Fruit fly (Drosophila melanogaster) whole organism, embryonic: ENCODE results near the gene CG11699.

ENCODE experiments used
- B-H2 ChIP-seq: fragments of 200-800 bp; sonication (Bioruptor generic); optimal IDR thresholded peaks from 2 replicates; lab custom pipeline; 2018; ENCODE audit warnings: missing biosample characterization, mild to moderate bottlenecking, missing genetic modification characterization
- CG10959 ChIP-seq: fragments of 200-800 bp; sonication (Bioruptor generic); IDR thresholded peaks from 2 replicates; pipeline ENCODE4 v1.3.6; 2022; ENCODE audit warnings: missing biosample characterization, missing genetic modification characterization
- CG11398 ChIP-seq: fragments of 200-800 bp; sonication (Bioruptor generic); optimal IDR thresholded peaks from 2 replicates; lab custom pipeline; 2016; ENCODE audit warnings: missing biosample characterization, missing genetic modification characterization
- CG11696 ChIP-seq: fragments of 200-800 bp; sonication (Bioruptor generic); IDR thresholded peaks from 2 replicates; pipeline ENCODE4 v1.3.6; 2022; ENCODE audit warnings: missing biosample characterization, missing genetic modification characterization
- CG1233 ChIP-seq: fragments of 200-800 bp; sonication (Bioruptor generic); optimal IDR thresholded peaks from 4 replicates; lab custom pipeline; 2018; ENCODE audit warnings: missing biosample characterization, mild to moderate bottlenecking, missing genetic modification characterization
- CG15011 ChIP-seq: fragments of 200-800 bp; sonication (Bioruptor generic); optimal IDR thresholded peaks from 3 replicates; lab custom pipeline; 2018; ENCODE audit warnings: missing biosample characterization, mild to moderate bottlenecking, missing genetic modification characterization
- CG15514 ChIP-seq: fragments of 200-800 bp; sonication (Bioruptor generic); optimal IDR thresholded peaks from 3 replicates; lab custom pipeline; 2017; ENCODE audit warnings: missing biosample characterization, missing genetic modification characterization, mild to moderate bottlenecking, moderate library complexity, missing genetic modification reagents
- CG17361 ChIP-seq: fragments of 200-800 bp; sonication (Bioruptor generic); IDR thresholded peaks from 3 replicates; pipeline ENCODE4 v1.3.6; 2022; ENCODE audit warnings: missing biosample characterization, missing genetic modification characterization
- CG17912 ChIP-seq: fragments of 200-800 bp; sonication (Bioruptor generic); optimal IDR thresholded peaks from 2 replicates; lab custom pipeline; 2018; ENCODE audit warnings: missing biosample characterization, mild to moderate bottlenecking, missing genetic modification characterization
- CG18262 ChIP-seq: fragments of 200-800 bp; optimal IDR thresholded peaks from 3 replicates; lab custom pipeline; 2019; ENCODE audit warnings: missing biosample characterization, mild to moderate bottlenecking, missing genetic modification characterization, moderate library complexity
- CG1832 ChIP-seq: fragments of 200-800 bp; sonication (Bioruptor generic); optimal IDR thresholded peaks from 2 replicates; lab custom pipeline; 2017; ENCODE audit warnings: missing biosample characterization, mild to moderate bottlenecking, missing genetic modification characterization, inconsistent platforms
- CG18476 ChIP-seq: fragments of 200-800 bp; sonication (Bioruptor generic); optimal IDR thresholded peaks from 2 replicates; lab custom pipeline; 2016; ENCODE audit warnings: missing biosample characterization, mild to moderate bottlenecking, missing genetic modification characterization
- CG18619 ChIP-seq: fragments of 200-800 bp; sonication (Bioruptor generic); optimal IDR thresholded peaks from 3 replicates; lab custom pipeline; 2017; ENCODE audit warnings: missing biosample characterization, mild to moderate bottlenecking, missing genetic modification characterization
- CG3065 ChIP-seq: fragments of 200-800 bp; sonication (Bioruptor generic); optimal IDR thresholded peaks from 2 replicates; lab custom pipeline; 2016; ENCODE audit warnings: missing biosample characterization, missing genetic modification characterization
- CG33213 ChIP-seq: fragments of 200-800 bp; sonication (Bioruptor generic); optimal IDR thresholded peaks from 3 replicates; lab custom pipeline; 2016; ENCODE audit warnings: missing biosample characterization, missing genetic modification characterization
- CG33557 ChIP-seq: fragments of 200-800 bp; sonication (Bioruptor generic); optimal IDR thresholded peaks from 2 replicates; lab custom pipeline; 2019; ENCODE audit warnings: missing biosample characterization, mild to moderate bottlenecking, missing genetic modification characterization, moderate library complexity
- CG3407 ChIP-seq: fragments of 200-800 bp; sonication (Bioruptor generic); optimal IDR thresholded peaks from 2 replicates; lab custom pipeline; 2018; ENCODE audit warnings: missing biosample characterization, mild to moderate bottlenecking, missing genetic modification characterization
- CG43689 ChIP-seq: fragments of 200-800 bp; sonication (Bioruptor generic); IDR thresholded peaks from 2 replicates; pipeline ENCODE4 v1.3.6; 2022; ENCODE audit warnings: missing biosample characterization, missing genetic modification characterization
- CG4707 ChIP-seq: fragments of 200-800 bp; sonication (Bioruptor generic); optimal IDR thresholded peaks from 2 replicates; lab custom pipeline; 2018; ENCODE audit warnings: missing biosample characterization, mild to moderate bottlenecking, missing genetic modification characterization, moderate library complexity
- CG4820 ChIP-seq: fragments of 200-800 bp; sonication (Bioruptor generic); optimal IDR thresholded peaks from 3 replicates; lab custom pipeline; 2016; ENCODE audit warnings: missing biosample characterization, missing genetic modification characterization
- CG8359 ChIP-seq: fragments of 200-800 bp; sonication (Bioruptor generic); optimal IDR thresholded peaks from 2 replicates; lab custom pipeline; 2017; ENCODE audit warnings: missing biosample characterization, mild to moderate bottlenecking, missing genetic modification characterization, borderline replicate concordance
- CG8388 ChIP-seq: fragments of 200-800 bp; sonication (Bioruptor generic); optimal IDR thresholded peaks from 2 replicates; lab custom pipeline; 2019; ENCODE audit warnings: missing biosample characterization, mild to moderate bottlenecking, missing genetic modification characterization, moderate library complexity
- CHES-1-like ChIP-seq: fragments of 200-800 bp; sonication (Bioruptor generic); optimal IDR thresholded peaks from 2 replicates; lab custom pipeline; 2016; ENCODE audit warnings: missing biosample characterization, missing genetic modification characterization
- Camta ChIP-seq: fragments of 200-800 bp; sonication (Bioruptor generic); optimal IDR thresholded peaks from 2 replicates; lab custom pipeline; 2016; ENCODE audit warnings: missing biosample characterization, missing genetic modification characterization
- H15 ChIP-seq: fragments of 200-800 bp; sonication (Bioruptor generic); IDR thresholded peaks from 3 replicates; pipeline ENCODE4 v1.3.6; 2022; ENCODE audit warnings: missing biosample characterization, missing genetic modification characterization
- HmgD ChIP-seq: fragments of 200-800 bp; sonication (Bioruptor generic); optimal IDR thresholded peaks from 3 replicates; lab custom pipeline; 2016; ENCODE audit warnings: missing biosample characterization, missing genetic modification characterization
- HmgZ ChIP-seq: fragments of 200-800 bp; sonication (Bioruptor generic); optimal IDR thresholded peaks from 2 replicates; lab custom pipeline; 2018; ENCODE audit warnings: missing biosample characterization, mild to moderate bottlenecking, missing genetic modification characterization
- Hr51 ChIP-seq, 2 experiments: fragments of 200-800 bp; sonication (Bioruptor generic); optimal IDR thresholded peaks; 2 replicates in 1 of 2; 3 replicates in 1 of 2; lab custom pipeline; 2016 to 2018; ENCODE audit warnings: missing biosample characterization in 2 of 2, missing genetic modification characterization in 2 of 2, mild to moderate bottlenecking in 1 of 2, moderate library complexity in 1 of 2
- Kr ChIP-seq: fragments of 200-800 bp; sonication (Bioruptor generic); optimal IDR thresholded peaks from 2 replicates; lab custom pipeline; 2017; ENCODE audit warnings: missing biosample characterization, mild to moderate bottlenecking, missing genetic modification characterization
- Med ChIP-seq: fragments of 200-800 bp; sonication (Bioruptor generic); peaks from one replicate; lab custom pipeline; 2016; ENCODE audit warnings: missing biosample characterization, missing genetic modification characterization, mild to moderate bottlenecking, inconsistent platforms, moderate library complexity
- Oli ChIP-seq: fragments of 200-800 bp; sonication (Bioruptor generic); optimal IDR thresholded peaks from 2 replicates; lab custom pipeline; 2018; ENCODE audit warnings: missing biosample characterization, mild to moderate bottlenecking, missing genetic modification characterization, moderate library complexity
- Pdp1 ChIP-seq, 2 experiments: fragments of 200-800 bp; sonication (Bioruptor generic); optimal IDR thresholded peaks; 3 replicates each; lab custom pipeline; 2016; ENCODE audit warnings: missing biosample characterization in 2 of 2, missing genetic modification characterization in 2 of 2, mild to moderate bottlenecking in 1 of 2, moderate library complexity in 1 of 2
- Scr ChIP-seq: fragments of 200-800 bp; sonication (Bioruptor generic); IDR thresholded peaks from 2 replicates; pipeline ENCODE4 v1.3.6; 2022; ENCODE audit warnings: missing biosample characterization, missing genetic modification characterization; ENCODE audit not compliant: partially characterized antibody
- Sry-δ ChIP-seq: fragments of 200-800 bp; sonication (Bioruptor generic); optimal IDR thresholded peaks from 2 replicates; lab custom pipeline; 2016; ENCODE audit warnings: missing biosample characterization, missing genetic modification characterization
- TFAM ChIP-seq: fragments of 200-800 bp; sonication (Bioruptor generic); optimal IDR thresholded peaks from 2 replicates; lab custom pipeline; 2017; ENCODE audit warnings: missing biosample characterization, missing genetic modification characterization, inconsistent platforms
- aop ChIP-seq: fragments of 200-800 bp; sonication (Bioruptor generic); IDR thresholded peaks from 2 replicates; pipeline ENCODE4 v1.3.6; 2022; ENCODE audit warnings: missing biosample characterization, missing genetic modification characterization
- bsh ChIP-seq, 2 experiments: fragments of 200-800 bp; sonication (Bioruptor generic); optimal IDR thresholded peaks; 2 replicates each; lab custom pipeline; 2017 to 2018; ENCODE audit warnings: mild to moderate bottlenecking in 2 of 2, missing biosample characterization in 2 of 2, missing genetic modification characterization in 2 of 2, moderate library complexity in 1 of 2
- chm ChIP-seq: fragments of 200-800 bp; sonication (Bioruptor generic); IDR thresholded peaks from 2 replicates; pipeline ENCODE4 v1.3.6; 2022; ENCODE audit warnings: missing biosample characterization, missing genetic modification characterization
- fd64A ChIP-seq: fragments of 200-800 bp; sonication (Bioruptor generic); optimal IDR thresholded peaks from 3 replicates; lab custom pipeline; 2018; ENCODE audit warnings: missing biosample characterization, mild to moderate bottlenecking, missing genetic modification characterization
- fru ChIP-seq: fragments of >200 bp; optimal IDR thresholded peaks from 2 replicates; lab custom pipeline; 2017
- hb ChIP-seq: fragments of 200-800 bp; sonication (Bioruptor generic); IDR thresholded peaks from 3 replicates; pipeline ENCODE4 v1.3.6; 2022; ENCODE audit warnings: missing biosample characterization, missing genetic modification characterization; ENCODE audit not compliant: partially characterized antibody
- mam ChIP-seq: fragments of 200-800 bp; sonication (Bioruptor generic); optimal IDR thresholded peaks from 3 replicates; lab custom pipeline; 2016; ENCODE audit warnings: missing biosample characterization, missing genetic modification characterization
- row ChIP-seq: fragments of 200-800 bp; sonication (Bioruptor generic); IDR thresholded peaks from 3 replicates; pipeline ENCODE4 v1.3.6; 2022; ENCODE audit warnings: missing biosample characterization, missing genetic modification characterization
- sc ChIP-seq, 3 experiments: fragments of >200 bp in 2 of 3; fragments of 200-800 bp in 1 of 3; sonication (Bioruptor generic) in 1 of 3; optimal IDR thresholded peaks; 2 replicates in 2 of 3; 3 replicates in 1 of 3; lab custom pipeline; 2017; ENCODE audit warnings: mild to moderate bottlenecking in 1 of 3, missing biosample characterization in 1 of 3, missing genetic modification characterization in 1 of 3, missing genetic modification reagents in 1 of 3
- so ChIP-seq: fragments of 200-800 bp; sonication (Bioruptor generic); IDR thresholded peaks from 3 replicates; pipeline ENCODE4 v1.3.6; 2022; ENCODE audit warnings: missing biosample characterization, missing genetic modification characterization
- stc ChIP-seq: fragments of 200-800 bp; sonication (Bioruptor generic); IDR thresholded peaks from 2 replicates; pipeline ENCODE4 v1.3.6; 2022; ENCODE audit warnings: missing biosample characterization, missing genetic modification characterization
- tap ChIP-seq: fragments of 200-800 bp; optimal IDR thresholded peaks from 3 replicates; lab custom pipeline; 2019; ENCODE audit warnings: missing biosample characterization, mild to moderate bottlenecking, missing genetic modification characterization, moderate library complexity
- tx ChIP-seq: fragments of 200-800 bp; sonication (Bioruptor generic); optimal IDR thresholded peaks from 2 replicates; lab custom pipeline; 2016; ENCODE audit warnings: missing biosample characterization, missing genetic modification characterization
- vfl ChIP-seq: fragments of 200-800 bp; sonication (Bioruptor generic); optimal IDR thresholded peaks from 2 replicates; lab custom pipeline; 2016; ENCODE audit warnings: missing biosample characterization, missing genetic modification characterization
- wek ChIP-seq: fragments of 200-800 bp; sonication (Bioruptor generic); optimal IDR thresholded peaks from 3 replicates; lab custom pipeline; 2018; ENCODE audit warnings: missing biosample characterization, mild to moderate bottlenecking, missing genetic modification characterization, moderate library complexity

Gene CG11699

DNA sequence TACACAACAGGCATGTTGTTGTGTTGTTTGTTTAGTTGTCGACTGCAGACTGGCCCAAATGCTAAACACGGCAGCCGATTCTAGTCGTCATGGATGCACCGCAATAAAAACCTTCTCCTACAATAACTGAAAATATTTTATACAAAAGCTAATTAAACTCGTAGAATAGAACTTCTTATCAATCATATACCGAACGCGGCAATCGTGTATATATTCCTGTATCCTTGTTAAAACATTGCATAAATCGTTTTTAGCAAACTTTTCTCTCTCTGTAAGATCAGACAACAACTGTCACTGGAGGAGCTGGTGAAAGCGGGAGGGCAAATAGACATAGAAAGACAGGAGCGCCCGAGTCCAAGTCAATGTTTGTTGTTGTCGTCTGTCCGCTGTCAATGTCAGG lies 21.7 kb upstream of the CG11699 start (continued):
- TF ChIP-seq tx (no peak), fd64A (GFP tag; lab: Kevin White, UChicago) (no peak), Pdp1 (GFP tag; optimal IDR thresholded peaks at IDR 0.05; lab: Kevin White, UChicago) (peak; percentile 40 to 42), bsh (GFP tag; optimal IDR thresholded peaks at IDR 0.05; lab: Kevin White, UChicago) (peak; percentile 57 to 69), CG10959 (GFP tag; lab: Robert Waterston, UW) (peak; percentile 31; the same call in 1 of the 2 replicates), CG18476 (GFP tag; lab: Kevin White, UChicago) (peak; percentile 26), Hr51 (GFP tag; optimal IDR thresholded peaks at IDR 0.05; lab: Kevin White, UChicago) (peak; percentile 30 to 38), CG18262 (tag; lab: Kevin White, UChicago) (peak; percentile 69), CG17912 (GFP tag; lab: Kevin White, UChicago) (no peak), Camta (GFP tag; lab: Kevin White, UChicago) (peak; percentile 46), Kr (no peak), so (GFP tag; lab: Robert Waterston, UW) (no peak), CG18619 (GFP tag; lab: Kevin White, UChicago) (no peak), CG33213 (GFP tag; lab: Kevin White, UChicago) (no peak), Oli (peak; percentile 41), hb (GFP tag; lab: Robert Waterston, UW) (no peak), wek (GFP tag; lab: Kevin White, UChicago) (no peak), CG4820 (GFP tag; lab: Kevin White, UChicago) (peak; percentile 56), vfl (GFP tag; lab: Kevin White, UChicago) (no peak), CG43689 (GFP tag; lab: Robert Waterston, UW) (no peak), B-H2 (GFP tag; lab: Kevin White, UChicago) (no peak), CG15514 (no peak), row (GFP tag; lab: Robert Waterston, UW) (peak; percentile 47; the same call in 1 of the 3 replicates), fru (lab: Kevin White, UChicago) (no peak), CG11398 (GFP tag; lab: Kevin White, UChicago) (peak; percentile 50), Sry-δ (GFP tag; lab: Kevin White, UChicago) (no peak), CG1233 (GFP tag; lab: Kevin White, UChicago) (no peak), stc (GFP tag; lab: Robert Waterston, UW) (0 out of 2 replicates have a peak, but pooled peaks have one; percentile 15), CHES-1-like (peak; percentile 6), H15 (GFP tag; lab: Robert Waterston, UW) (no peak), CG3407 (GFP tag; lab: Kevin White, UChicago) (no peak), tap (peak; percentile 17), CG1832 (GFP tag; lab: Kevin White, UChicago) (no peak), CG15011 (GFP tag; lab: Kevin White, UChicago) (no peak), CG4707 (GFP tag; lab: Kevin White, UChicago) (peak; percentile 9), CG11696 (GFP tag; lab: Robert Waterston, UW) (peak; percentile 20; the same call in 1 of the 2 replicates), CG8388 (GFP tag; lab: Kevin White, UChicago) (peak; percentile 50), CG8359 (GFP tag; lab: Kevin White, UChicago) (peak; percentile 30), chm (GFP tag; lab: Robert Waterston, UW) (0 out of 2 replicates have a peak, but pooled peaks have one; percentile 14), TFAM (GFP tag; lab: Kevin White, UChicago) (no peak), HmgZ (no peak), HmgD (GFP tag; lab: Kevin White, UChicago) (no peak), aop (no peak), CG3065 (GFP tag; lab: Kevin White, UChicago) (no peak), Scr (GFP tag; lab: Robert Waterston, UW) (no peak), mam (peak; percentile 13), Med (GFP tag; lab: Kevin White, UChicago) (peak; percentile 85), sc (optimal IDR thresholded peaks at IDR 0.05; lab: Kevin White, UChicago) (no peak), sc (GFP tag; optimal IDR thresholded peaks at IDR 0.05; lab: Kevin White, UChicago) (no peak), CG33557 (peak; percentile 43), CG17361 (peak; percentile 42; the same call in 1 of the 3 replicates)
